Worm (Caenorhabditis elegans): ENCODE data around the gene decr-1.2.

The decr-1.2 gene

ce11 chrII:8568234-8568969 lies 23.0 kb downstream of the decr-1.2 start:
- TF ChIP-seq hlh-1 (tag; optimal IDR thresholded peaks at IDR 0.05): no peak
- TF ChIP-seq unc-39 (tag; optimal IDR thresholded peaks at IDR 0.05): no peak
- no peak for TF ChIP-seq lin-32 (GFP tag; optimal IDR thresholded peaks at IDR 0.05)
- no peak for TF ChIP-seq elt-3 (tag; optimal IDR thresholded peaks at IDR 0.05)
- TF ChIP-seq unc-120 (tag; optimal IDR thresholded peaks at IDR 0.05; ENCODE audit: poor library complexity, severe bottlenecking): no peak
- TF ChIP-seq mep-1 (tag; optimal IDR thresholded peaks at IDR 0.05): no peak
- no peak for TF ChIP-seq nhr-2 (tag; optimal IDR thresholded peaks at IDR 0.05)
- no peak for TF ChIP-seq ham-2 (GFP tag; optimal IDR thresholded peaks at IDR 0.05)
- no peak for TF ChIP-seq ces-1 (GFP tag; optimal IDR thresholded peaks at IDR 0.05)
- TF ChIP-seq sptf-1 (tag; optimal IDR thresholded peaks at IDR 0.05): no peak
- no peak for TF ChIP-seq flh-1 (GFP tag; optimal IDR thresholded peaks at IDR 0.05)
- no peak for TF ChIP-seq bed-3 (GFP tag; optimal IDR thresholded peaks at IDR 0.05)
- no peak for TF ChIP-seq zip-8 (tag; optimal IDR thresholded peaks at IDR 0.05)
- TF ChIP-seq sem-2 (GFP tag; optimal IDR thresholded peaks at IDR 0.05): no peak
- TF ChIP-seq ztf-11 (tag; optimal IDR thresholded peaks at IDR 0.05): no peak

ce11 chrII:8569038-8569977 lies 23.9 kb downstream of the decr-1.2 start, which contains the start of the genes col-38 and rpl-5:
Gene col-38 (minus strand): TSS chrII:8569088.
Gene rpl-5 (plus strand): TSS chrII:8569927.
- TF ChIP-seq tbx-8 (GFP tag; optimal IDR thresholded peaks at IDR 0.05): no peak
- TF ChIP-seq pha-4 (tag; optimal IDR thresholded peaks at IDR 0.05): peak; percentile 90
- peak; percentile 82 for TF ChIP-seq ceh-39 (tag; optimal IDR thresholded peaks at IDR 0.05)
- peak; percentile 39 for TF ChIP-seq cnd-1 (tag; optimal IDR thresholded peaks at IDR 0.05)
- TF ChIP-seq M03D4.4 (tag; optimal IDR thresholded peaks at IDR 0.05): no peak
- no peak for TF ChIP-seq drap-1 (GFP tag; optimal IDR thresholded peaks at IDR 0.05)
- peak; percentile 93 for TF ChIP-seq mep-1 (tag; optimal IDR thresholded peaks at IDR 0.05)
- TF ChIP-seq nhr-12 (tag; optimal IDR thresholded peaks at IDR 0.05): no peak
- TF ChIP-seq sptf-1 (tag; optimal IDR thresholded peaks at IDR 0.05): peak; percentile 81
- TF ChIP-seq elt-3 (tag; optimal IDR thresholded peaks at IDR 0.05): no peak
- TF ChIP-seq unc-120 (tag; optimal IDR thresholded peaks at IDR 0.05; ENCODE audit: poor library complexity, severe bottlenecking): peak; percentile 13
- no peak for TF ChIP-seq nhr-28 (tag; optimal IDR thresholded peaks at IDR 0.05)
- peak; percentile 32 for TF ChIP-seq unc-62 (GFP tag; optimal IDR thresholded peaks at IDR 0.05)
- no peak for TF ChIP-seq ham-2 (GFP tag; optimal IDR thresholded peaks at IDR 0.05)
- TF ChIP-seq ceh-43 (GFP tag; optimal IDR thresholded peaks at IDR 0.05): no peak
- no peak for TF ChIP-seq unc-39 (tag; optimal IDR thresholded peaks at IDR 0.05)
- TF ChIP-seq ztf-11 (tag; optimal IDR thresholded peaks at IDR 0.05): no peak
- TF ChIP-seq nhr-76 (tag; optimal IDR thresholded peaks at IDR 0.05): no peak
- no peak for TF ChIP-seq blmp-1 (tag; optimal IDR thresholded peaks at IDR 0.05)
- TF ChIP-seq zip-8 (tag; optimal IDR thresholded peaks at IDR 0.05): no peak
- peak; percentile 87 for TF ChIP-seq lin-13 (tag; optimal IDR thresholded peaks at IDR 0.05)
- no peak for TF ChIP-seq lin-32 (GFP tag; optimal IDR thresholded peaks at IDR 0.05)
- TF ChIP-seq lsy-2 (tag; optimal IDR thresholded peaks at IDR 0.05): peak; percentile 96
- no peak for TF ChIP-seq elt-1 (tag; optimal IDR thresholded peaks at IDR 0.05; ENCODE audit: borderline replicate concordance, insufficient read depth)
- TF ChIP-seq sem-2 (GFP tag; optimal IDR thresholded peaks at IDR 0.05): no peak
- peak; percentile 91 for TF ChIP-seq nhr-237 (tag; optimal IDR thresholded peaks at IDR 0.05)
- TF ChIP-seq bed-3 (GFP tag; optimal IDR thresholded peaks at IDR 0.05): no peak
- peak; percentile 79 for TF ChIP-seq ces-1 (GFP tag; optimal IDR thresholded peaks at IDR 0.05)
- peak; percentile 40 for TF ChIP-seq hlh-1 (tag; optimal IDR thresholded peaks at IDR 0.05)
- TF ChIP-seq flh-1 (GFP tag; optimal IDR thresholded peaks at IDR 0.05): no peak
- TF ChIP-seq nhr-2 (tag; optimal IDR thresholded peaks at IDR 0.05): peak; percentile 54
- no peak for TF ChIP-seq ceh-83 (GFP tag; optimal IDR thresholded peaks at IDR 0.05)
- TF ChIP-seq mls-2 (tag; optimal IDR thresholded peaks at IDR 0.05): peak; percentile 54
- no peak for TF ChIP-seq mab-5 (tag; optimal IDR thresholded peaks at IDR 0.05)
- TF ChIP-seq snpc-4 (tag; optimal IDR thresholded peaks at IDR 0.05): no peak

Measured in whole organism, mixed stage, embryonic.